Fruit fly (Drosophila melanogaster): ENCODE data around the gene eIF3f1.

The eIF3f1 gene

dm6 chr3R:4664947-4665346 is 49.0 kb downstream of the eIF3f1 start (continued):
- TF ChIP-seq fd85E (GFP tag; optimal IDR thresholded peaks at IDR 0.05) (peak; percentile 50), CG10631 (GFP tag; optimal IDR thresholded peaks at IDR 0.05) (peak; percentile 92), Hr4 (GFP tag; optimal IDR thresholded peaks at IDR 0.05) (peak; percentile 23), CG34406 (GFP tag; optimal IDR thresholded peaks at IDR 0.05) (peak; percentile 86), CG11902 (GFP tag; optimal IDR thresholded peaks at IDR 0.05) (peak; percentile 16), CG31627 (GFP tag; optimal IDR thresholded peaks at IDR 0.05) (peak; percentile 75), Gug (GFP tag; IDR thresholded peaks at IDR 0.05) (peak; percentile 50), CG6808 (GFP tag; optimal IDR thresholded peaks at IDR 0.05) (peak; percentile 87), CG10669 (GFP tag; optimal IDR thresholded peaks at IDR 0.05) (peak; percentile 89), Eip93F (GFP tag; optimal IDR thresholded peaks at IDR 0.05) (no peak), ss (GFP tag; optimal IDR thresholded peaks at IDR 0.05) (peak; percentile 86 to 93), Ets96B (tag; optimal IDR thresholded peaks at IDR 0.05) (peak; percentile 65), net (GFP tag; optimal IDR thresholded peaks at IDR 0.05) (peak; percentile 85), eg (GFP tag; IDR thresholded peaks at IDR 0.05) (peak; percentile 79), CG15336 (GFP tag; IDR thresholded peaks at IDR 0.05) (peak; percentile 31; the same call in 1 of the 2 replicates), Smox (GFP tag; optimal IDR thresholded peaks at IDR 0.05) (peak; percentile 82), CG6792 (GFP tag; optimal IDR thresholded peaks at IDR 0.05) (peak; percentile 90), Lpt (GFP tag; optimal IDR thresholded peaks at IDR 0.05) (peak; percentile 41), OdsH (GFP tag; optimal IDR thresholded peaks at IDR 0.05) (peak; percentile 79), CG32006 (GFP tag; optimal IDR thresholded peaks at IDR 0.05) (peak; percentile 61), CG3032 (tag; optimal IDR thresholded peaks at IDR 0.05) (peak; percentile 81), CG8319 (GFP tag; optimal IDR thresholded peaks at IDR 0.05) (peak; percentile 78), esn (GFP tag; optimal IDR thresholded peaks at IDR 0.05) (peak; percentile 88), salr (GFP tag; optimal IDR thresholded peaks at IDR 0.05) (peak; percentile 46 to 84)

dm6 chr3R:4664199-4664598 is 49.8 kb downstream of the eIF3f1 start:
- TF ChIP-seq CG9139 (GFP tag; optimal IDR thresholded peaks at IDR 0.05), result no peak
- TF ChIP-seq Lpt (GFP tag; optimal IDR thresholded peaks at IDR 0.05), result no peak
- no peak for TF ChIP-seq CG6163 (GFP tag; IDR thresholded peaks at IDR 0.05)
- no peak for TF ChIP-seq spab (GFP tag; optimal IDR thresholded peaks at IDR 0.05)
- TF ChIP-seq CG3919 (GFP tag; optimal IDR thresholded peaks at IDR 0.05), result no peak
- no peak for TF ChIP-seq acj6 (GFP tag; optimal IDR thresholded peaks at IDR 0.05)
- TF ChIP-seq CG6854 (GFP tag; optimal IDR thresholded peaks at IDR 0.05), result no peak
- no peak for TF ChIP-seq CG6276 (GFP tag; optimal IDR thresholded peaks at IDR 0.05)
- no peak for TF ChIP-seq CG6808 (GFP tag; optimal IDR thresholded peaks at IDR 0.05)
- no peak for TF ChIP-seq dsx (GFP tag; optimal IDR thresholded peaks at IDR 0.05; ENCODE audit: poor library complexity, severe bottlenecking)
- no peak for TF ChIP-seq Ets21C (GFP tag; optimal IDR thresholded peaks at IDR 0.05)
- TF ChIP-seq vri (GFP tag; optimal IDR thresholded peaks at IDR 0.05), result no peak
- no peak for TF ChIP-seq svp (GFP tag)
- no peak for TF ChIP-seq salr (GFP tag; optimal IDR thresholded peaks at IDR 0.05)
- TF ChIP-seq fd59A (GFP tag; optimal IDR thresholded peaks at IDR 0.05), result no peak

- TF ChIP-seq dac (GFP tag; optimal IDR thresholded peaks at IDR 0.05) (peak; percentile 34), Eip78C (GFP tag) (peak; percentile 93), CG8119 (GFP tag; IDR thresholded peaks at IDR 0.05) (peak; percentile 86), Ets21C (GFP tag; optimal IDR thresholded peaks at IDR 0.05) (no peak), CG15336 (GFP tag; IDR thresholded peaks at IDR 0.05) (peak; percentile 89), fd85E (GFP tag; optimal IDR thresholded peaks at IDR 0.05) (no peak), ss (GFP tag; optimal IDR thresholded peaks at IDR 0.05) (peak; percentile 1 to 40), svp (GFP tag) (peak; percentile 74), cyc (GFP tag; optimal IDR thresholded peaks at IDR 0.05) (peak; percentile 29), CG11762 (GFP tag; optimal IDR thresholded peaks at IDR 0.05; ENCODE audit: insufficient read depth) (peak; percentile 27), pdm3 (GFP tag; optimal IDR thresholded peaks at IDR 0.05) (peak; percentile 60), fkh (GFP tag; optimal IDR thresholded peaks at IDR 0.05) (no peak), CG6808 (GFP tag; optimal IDR thresholded peaks at IDR 0.05) (peak; percentile 54), CG3919 (GFP tag; optimal IDR thresholded peaks at IDR 0.05) (peak; percentile 71), CG1621 (tag; optimal IDR thresholded peaks at IDR 0.05) (peak; percentile 9), Sox102F (GFP tag; optimal IDR thresholded peaks at IDR 0.05) (no peak), CG7368 (GFP tag; optimal IDR thresholded peaks at IDR 0.05) (peak; percentile 4), CG10631 (GFP tag; optimal IDR thresholded peaks at IDR 0.05) (peak; percentile 55), CG16779 (tag; optimal IDR thresholded peaks at IDR 0.05) (no peak), CG6854 (GFP tag; optimal IDR thresholded peaks at IDR 0.05) (no peak), vri (GFP tag; optimal IDR thresholded peaks at IDR 0.05) (no peak), Eip75B (GFP tag; optimal IDR thresholded peaks at IDR 0.05) (peak; percentile 68), CG11902 (GFP tag; optimal IDR thresholded peaks at IDR 0.05) (peak; percentile 17)
These were observed 50.9 kb downstream of the eIF3f1 start for dm6 chr3R:4663068-4663467.

Data from whole organism, prepupa.